Fruit fly (Drosophila melanogaster) whole organism, prepupa: ENCODE measurements around the gene Mur29B.

ENCODE experiments used
- Blimp-1 ChIP-seq: fragments of 200-800 bp; sonication (Bioruptor generic); optimal IDR thresholded peaks from 3 replicates; lab custom pipeline; 2017; ENCODE audit warnings: missing biosample characterization, missing genetic modification characterization, mild to moderate bottlenecking, moderate library complexity, missing genetic modification reagents
- CG10631 ChIP-seq: fragments of 200-800 bp; sonication (Bioruptor generic); optimal IDR thresholded peaks from 2 replicates; lab custom pipeline; 2016; ENCODE audit warnings: missing biosample characterization, missing genetic modification characterization
- CG10669 ChIP-seq: fragments of 200-800 bp; sonication (Bioruptor generic); optimal IDR thresholded peaks from 3 replicates; lab custom pipeline; 2018; ENCODE audit warnings: missing biosample characterization, mild to moderate bottlenecking, missing genetic modification characterization, moderate library complexity
- CG11294 ChIP-seq: fragments of 200-800 bp; sonication (Bioruptor generic); IDR thresholded peaks from 2 replicates; pipeline ENCODE4 v1.3.6; 2022; ENCODE audit warnings: missing biosample characterization, missing genetic modification characterization
- CG11762 ChIP-seq: fragments of 200-800 bp; sonication (Bioruptor generic); optimal IDR thresholded peaks from 3 replicates; lab custom pipeline; 2016; ENCODE audit warnings: missing biosample characterization, missing genetic modification characterization; ENCODE audit not compliant: insufficient read depth
- CG1621 ChIP-seq: fragments of 200-800 bp; sonication (Bioruptor generic); optimal IDR thresholded peaks from 3 replicates; lab custom pipeline; 2018; ENCODE audit warnings: missing biosample characterization, mild to moderate bottlenecking, missing genetic modification characterization
- CG16779 ChIP-seq: fragments of 200-800 bp; sonication (Bioruptor generic); optimal IDR thresholded peaks from 3 replicates; lab custom pipeline; 2017; ENCODE audit warnings: missing biosample characterization, mild to moderate bottlenecking, missing genetic modification characterization
- CG3032 ChIP-seq: fragments of 200-800 bp; optimal IDR thresholded peaks from 2 replicates; lab custom pipeline; 2019; ENCODE audit warnings: missing biosample characterization, mild to moderate bottlenecking, missing genetic modification characterization, moderate library complexity
- CG31627 ChIP-seq: fragments of 200-800 bp; sonication (Bioruptor generic); optimal IDR thresholded peaks from 3 replicates; lab custom pipeline; 2016; ENCODE audit warnings: missing biosample characterization, missing genetic modification characterization
- CG32006 ChIP-seq: fragments of 200-800 bp; sonication (Bioruptor generic); optimal IDR thresholded peaks from 3 replicates; lab custom pipeline; 2017; ENCODE audit warnings: missing biosample characterization, mild to moderate bottlenecking, missing genetic modification characterization
- CG3919 ChIP-seq: fragments of 200-800 bp; sonication (Bioruptor generic); optimal IDR thresholded peaks from 3 replicates; lab custom pipeline; 2016; ENCODE audit warnings: missing biosample characterization, missing genetic modification characterization
- CG4318 ChIP-seq: fragments of 200-800 bp; sonication (Bioruptor generic); optimal IDR thresholded peaks from 3 replicates; lab custom pipeline; 2017; ENCODE audit warnings: missing biosample characterization, mild to moderate bottlenecking, missing genetic modification characterization
- CG6276 ChIP-seq: fragments of 200-800 bp; sonication (Bioruptor generic); optimal IDR thresholded peaks from 2 replicates; lab custom pipeline; 2017; ENCODE audit warnings: missing biosample characterization, mild to moderate bottlenecking, missing genetic modification characterization
- CG6792 ChIP-seq: fragments of 200-800 bp; sonication (Bioruptor generic); optimal IDR thresholded peaks from 3 replicates; lab custom pipeline; 2016; ENCODE audit warnings: missing biosample characterization, missing genetic modification characterization
- CG6808 ChIP-seq: fragments of 200-800 bp; sonication (Bioruptor generic); optimal IDR thresholded peaks from 3 replicates; lab custom pipeline; 2017; ENCODE audit warnings: missing biosample characterization, missing genetic modification characterization, mild to moderate bottlenecking, moderate library complexity, missing genetic modification reagents
- CG8119 ChIP-seq: fragments of 200-800 bp; sonication (Bioruptor generic); IDR thresholded peaks from 3 replicates; pipeline ENCODE4 v1.3.6; 2022; ENCODE audit warnings: missing biosample characterization, missing genetic modification characterization
- CG8319 ChIP-seq: fragments of 200-800 bp; sonication (Bioruptor generic); optimal IDR thresholded peaks from 3 replicates; lab custom pipeline; 2016; ENCODE audit warnings: missing biosample characterization, missing genetic modification characterization
- CG8632 ChIP-seq: fragments of 200-800 bp; sonication (Bioruptor generic); optimal IDR thresholded peaks from 3 replicates; lab custom pipeline; 2016; ENCODE audit warnings: missing biosample characterization, missing genetic modification characterization
- CG9139 ChIP-seq: fragments of 200-800 bp; sonication (Bioruptor generic); optimal IDR thresholded peaks from 3 replicates; lab custom pipeline; 2017; ENCODE audit warnings: missing biosample characterization, mild to moderate bottlenecking, missing genetic modification characterization
- Eip75B ChIP-seq: fragments of 200-800 bp; sonication (Bioruptor generic); optimal IDR thresholded peaks from 3 replicates; lab custom pipeline; 2016; ENCODE audit warnings: missing biosample characterization, missing genetic modification characterization
- Eip78C ChIP-seq: fragments of 200-800 bp; sonication (Bioruptor generic); peaks from one replicate; lab custom pipeline; 2016; ENCODE audit warnings: missing biosample characterization, missing genetic modification characterization
- Eip93F ChIP-seq: fragments of 200-800 bp; sonication (Bioruptor generic); optimal IDR thresholded peaks from 2 replicates; lab custom pipeline; 2016; ENCODE audit warnings: missing biosample characterization, mild to moderate bottlenecking, missing genetic modification characterization
- Ets21C ChIP-seq: fragments of 200-800 bp; sonication (Bioruptor generic); optimal IDR thresholded peaks from 3 replicates; lab custom pipeline; 2016; ENCODE audit warnings: missing biosample characterization, missing genetic modification characterization
- Ets96B ChIP-seq: fragments of 200-800 bp; optimal IDR thresholded peaks from 2 replicates; lab custom pipeline; 2019; ENCODE audit warnings: missing biosample characterization, mild to moderate bottlenecking, missing genetic modification characterization, moderate library complexity
- Gug ChIP-seq: fragments of 200-800 bp; sonication (Bioruptor generic); IDR thresholded peaks from 2 replicates; pipeline ENCODE4 v1.3.6; 2022; ENCODE audit warnings: missing biosample characterization, missing genetic modification characterization
- Hr38 ChIP-seq: sonication (Bioruptor generic); optimal IDR thresholded peaks from 2 replicates; lab custom pipeline; 2016; ENCODE audit warnings: missing biosample characterization, missing genetic modification characterization
- Hr4 ChIP-seq: fragments of 200-800 bp; sonication (Bioruptor generic); optimal IDR thresholded peaks from 3 replicates; lab custom pipeline; 2016; ENCODE audit warnings: missing biosample characterization, missing genetic modification characterization
- Lpt ChIP-seq: fragments of 200-800 bp; sonication (Bioruptor generic); optimal IDR thresholded peaks from 3 replicates; lab custom pipeline; 2016; ENCODE audit warnings: missing biosample characterization, missing genetic modification characterization
- Met ChIP-seq: fragments of 200-800 bp; sonication (Bioruptor generic); optimal IDR thresholded peaks from 3 replicates; lab custom pipeline; 2016; ENCODE audit warnings: missing biosample characterization, missing genetic modification characterization
- OdsH ChIP-seq: fragments of 200-800 bp; sonication (Bioruptor generic); optimal IDR thresholded peaks from 3 replicates; lab custom pipeline; 2016; ENCODE audit warnings: missing biosample characterization, missing genetic modification characterization
- Smox ChIP-seq: fragments of 200-800 bp; sonication (Bioruptor generic); optimal IDR thresholded peaks from 3 replicates; lab custom pipeline; 2016; ENCODE audit warnings: missing biosample characterization, missing genetic modification characterization
- Sox14 ChIP-seq: fragments of 200-800 bp; sonication (Bioruptor generic); optimal IDR thresholded peaks from 3 replicates; lab custom pipeline; 2016; ENCODE audit warnings: missing biosample characterization, missing genetic modification characterization
- Sox15 ChIP-seq: fragments of 200-800 bp; sonication (Bioruptor generic); optimal IDR thresholded peaks from 3 replicates; lab custom pipeline; 2016; ENCODE audit warnings: missing biosample characterization, missing genetic modification characterization
- acj6 ChIP-seq: fragments of 200-800 bp; sonication (Bioruptor generic); optimal IDR thresholded peaks from 3 replicates; lab custom pipeline; 2016; ENCODE audit warnings: missing biosample characterization, missing genetic modification characterization
- cyc ChIP-seq: fragments of 200-800 bp; sonication (Bioruptor generic); optimal IDR thresholded peaks from 3 replicates; lab custom pipeline; 2016; ENCODE audit warnings: missing biosample characterization, missing genetic modification characterization
- dac ChIP-seq: fragments of 200-800 bp; sonication (Bioruptor generic); optimal IDR thresholded peaks from 2 replicates; lab custom pipeline; 2017; ENCODE audit warnings: missing biosample characterization, mild to moderate bottlenecking, missing genetic modification characterization
- dsx ChIP-seq: fragments of 200-800 bp; optimal IDR thresholded peaks from 3 replicates; lab custom pipeline; 2019; ENCODE audit warnings: missing biosample characterization, mild to moderate bottlenecking, missing genetic modification characterization, moderate library complexity; ENCODE audit not compliant: poor library complexity, severe bottlenecking
- esn ChIP-seq: fragments of 200-800 bp; sonication (Bioruptor generic); optimal IDR thresholded peaks from 2 replicates; lab custom pipeline; 2016; ENCODE audit warnings: missing biosample characterization, mild to moderate bottlenecking, missing genetic modification characterization, moderate library complexity
- fd59A ChIP-seq: fragments of 200-800 bp; sonication (Bioruptor generic); optimal IDR thresholded peaks from 2 replicates; lab custom pipeline; 2017; ENCODE audit warnings: missing biosample characterization, mild to moderate bottlenecking, missing genetic modification characterization, missing genetic modification reagents
- fd85E ChIP-seq: fragments of 200-800 bp; sonication (Bioruptor generic); optimal IDR thresholded peaks from 3 replicates; lab custom pipeline; 2016; ENCODE audit warnings: missing biosample characterization, missing genetic modification characterization
- net ChIP-seq: fragments of 200-800 bp; sonication (Bioruptor generic); optimal IDR thresholded peaks from 3 replicates; lab custom pipeline; 2016; ENCODE audit warnings: missing biosample characterization, missing genetic modification characterization
- salr ChIP-seq, 2 experiments: fragments of 200-800 bp; sonication (Bioruptor generic); optimal IDR thresholded peaks; 3 replicates each; lab custom pipeline; 2016 to 2018; ENCODE audit warnings: missing biosample characterization in 2 of 2, missing genetic modification characterization in 2 of 2, mild to moderate bottlenecking in 1 of 2
- ss ChIP-seq, 2 experiments: fragments of 200-800 bp; sonication (Bioruptor generic); optimal IDR thresholded peaks; 2 replicates in 1 of 2; 3 replicates in 1 of 2; lab custom pipeline; 2017 to 2018; ENCODE audit warnings: mild to moderate bottlenecking in 2 of 2, missing biosample characterization in 2 of 2, missing genetic modification characterization in 2 of 2, moderate library complexity in 1 of 2
- svp ChIP-seq: fragments of 200-800 bp; sonication (Bioruptor generic); peaks from one replicate; lab custom pipeline; 2016; ENCODE audit warnings: missing biosample characterization, missing genetic modification characterization
- topi ChIP-seq: fragments of 200-800 bp; sonication (Bioruptor generic); optimal IDR thresholded peaks from 3 replicates; lab custom pipeline; 2016; ENCODE audit warnings: missing biosample characterization, missing genetic modification characterization
- vri ChIP-seq: fragments of 200-800 bp; sonication (Bioruptor generic); optimal IDR thresholded peaks from 3 replicates; lab custom pipeline; 2016; ENCODE audit warnings: missing biosample characterization, mild to moderate bottlenecking, missing genetic modification characterization

Gene Mur29B

dm6 chr2L:8382646-8383045 lies 30.7 kb downstream of the Mur29B start, which contains the start of the genes CG13392 and Rcd4 (continued):
- peak; percentile 62 for TF ChIP-seq CG10631 (GFP tag; lab: Kevin White, UChicago)
- TF ChIP-seq fd85E = peak; percentile 21
- peak; percentile 50 for TF ChIP-seq Eip75B (GFP tag; lab: Kevin White, UChicago)
- peak; percentile 35 for TF ChIP-seq CG10669 (GFP tag; lab: Kevin White, UChicago)
- peak; percentile 80 for TF ChIP-seq CG31627
- no peak for TF ChIP-seq CG8119 (GFP tag; lab: Robert Waterston, UW)
- TF ChIP-seq CG6276 = no peak
- peak; percentile 70 for TF ChIP-seq CG1621 (tag; lab: Kevin White, UChicago)
- TF ChIP-seq cyc (GFP tag; lab: Kevin White, UChicago) = peak; percentile 77
- peak; percentile 38; the same call in 1 of the 2 replicates for TF ChIP-seq CG11294 (GFP tag; lab: Robert Waterston, UW)
- peak; percentile 47 for TF ChIP-seq svp (GFP tag; lab: Kevin White, UChicago)
- peak; percentile 12 for TF ChIP-seq Ets96B (tag; lab: Kevin White, UChicago)
- TF ChIP-seq Hr4 (GFP tag; lab: Kevin White, UChicago) = peak; percentile 35
- TF ChIP-seq topi (GFP tag; lab: Kevin White, UChicago) = peak; percentile 76
- TF ChIP-seq CG9139 = no peak
- peak; percentile 30 for TF ChIP-seq dsx (GFP tag; lab: Kevin White, UChicago)
- TF ChIP-seq Met (GFP tag; lab: Kevin White, UChicago) = peak; percentile 57
- TF ChIP-seq CG6808 = peak; percentile 46
- TF ChIP-seq salr (GFP tag; optimal IDR thresholded peaks at IDR 0.05; lab: Kevin White, UChicago) = peak; percentile 15 to 36
- TF ChIP-seq, all 60 proteins: peak for 44

DNA sequence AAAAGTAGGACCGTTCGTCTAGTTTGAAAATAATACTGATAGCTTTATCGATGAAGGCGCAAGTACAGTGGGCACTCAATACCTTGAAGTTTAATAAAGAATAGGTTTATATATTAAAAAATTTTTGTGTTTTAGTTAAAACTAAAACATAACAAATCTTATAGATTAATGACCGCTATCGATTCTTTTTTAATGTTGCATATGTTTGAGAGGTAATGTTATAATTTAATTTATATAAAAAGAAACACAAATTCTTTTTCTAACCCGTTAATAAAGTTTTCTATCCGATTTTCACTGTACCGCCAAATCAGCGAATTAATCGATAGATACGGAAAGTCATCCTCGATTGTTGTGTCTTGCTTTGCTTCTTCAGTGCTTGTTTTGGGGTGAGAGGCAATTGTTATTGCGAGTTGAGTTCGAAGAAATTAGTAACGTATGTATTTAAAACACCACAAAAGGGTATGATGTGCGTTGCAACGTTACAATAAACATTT lies 32.2 kb downstream of the Mur29B start, which contains the start of the genes Dad1 and CG13384:
Gene Dad1, minus strand, starts transcription at position 30 of the 494 bp plus-strand sequence.
Gene CG13384, plus strand, starts transcription at position 348 of the 494 bp plus-strand sequence.
- peak; percentile 78 for TF ChIP-seq CG9139
- peak; percentile 93 for TF ChIP-seq CG32006 (GFP tag; lab: Kevin White, UChicago)
- peak; percentile 96 for TF ChIP-seq esn (GFP tag; lab: Kevin White, UChicago)
- TF ChIP-seq OdsH (GFP tag; lab: Kevin White, UChicago) = peak; percentile 95
- TF ChIP-seq CG10669 (GFP tag; lab: Kevin White, UChicago) = peak; percentile 91
- TF ChIP-seq Eip93F (GFP tag; lab: Kevin White, UChicago) = peak; percentile 83
- TF ChIP-seq fd59A (GFP tag; lab: Kevin White, UChicago) = peak; percentile 78
- TF ChIP-seq Hr4 (GFP tag; lab: Kevin White, UChicago) = peak; percentile 93
- peak; percentile 89 for TF ChIP-seq cyc (GFP tag; lab: Kevin White, UChicago)
- peak; percentile 92 for TF ChIP-seq Smox
- peak; percentile 94 for TF ChIP-seq acj6 (GFP tag; lab: Kevin White, UChicago)
- peak; percentile 89 for TF ChIP-seq Eip75B (GFP tag; lab: Kevin White, UChicago)
- TF ChIP-seq CG4318 = peak; percentile 86
- peak; percentile 88 for TF ChIP-seq CG6808
- TF ChIP-seq Gug (GFP tag; lab: Robert Waterston, UW) = peak; percentile 92
- TF ChIP-seq Ets96B (tag; lab: Kevin White, UChicago) = peak; percentile 80
- peak; percentile 61 for TF ChIP-seq CG16779
- peak; percentile 91 for TF ChIP-seq Met (GFP tag; lab: Kevin White, UChicago)
- peak; percentile 89 for TF ChIP-seq CG3919 (GFP tag; lab: Kevin White, UChicago)
- TF ChIP-seq Ets21C (GFP tag; lab: Kevin White, UChicago) = peak; percentile 79
- TF ChIP-seq Sox14 (GFP tag; lab: Kevin White, UChicago) = peak; percentile 91
- TF ChIP-seq salr (GFP tag; optimal IDR thresholded peaks at IDR 0.05; lab: Kevin White, UChicago) = peak in 1 of 2 experiments; percentile 67
- peak; percentile 98 for TF ChIP-seq Eip78C (GFP tag; lab: Kevin White, UChicago)
- peak; percentile 88 for TF ChIP-seq CG11762
- peak; percentile 86 for TF ChIP-seq Lpt (GFP tag; lab: Kevin White, UChicago)
- peak; percentile 45 for TF ChIP-seq fd85E
- peak; percentile 83 for TF ChIP-seq CG6276
- TF ChIP-seq CG8632 = peak; percentile 93
- TF ChIP-seq Blimp-1 (GFP tag; lab: Kevin White, UChicago) = peak; percentile 85
- TF ChIP-seq Sox15 (GFP tag; lab: Kevin White, UChicago) = peak; percentile 89
- peak; percentile 96 for TF ChIP-seq svp (GFP tag; lab: Kevin White, UChicago)
- peak; percentile 94 for TF ChIP-seq CG8119 (GFP tag; lab: Robert Waterston, UW)
- TF ChIP-seq dac (GFP tag; lab: Kevin White, UChicago) = peak; percentile 57
- TF ChIP-seq CG8319 (GFP tag; lab: Kevin White, UChicago) = peak; percentile 84
- peak; percentile 77 for TF ChIP-seq vri (GFP tag; lab: Kevin White, UChicago)
- TF ChIP-seq net (GFP tag; lab: Kevin White, UChicago) = peak; percentile 87
- no peak for TF ChIP-seq Hr38 (GFP tag; lab: Kevin White, UChicago)
- TF ChIP-seq CG6792 = peak; percentile 88
- TF ChIP-seq CG3032 (tag; lab: Kevin White, UChicago) = peak; percentile 95
- peak; percentile 87 to 90 for TF ChIP-seq ss (GFP tag; optimal IDR thresholded peaks at IDR 0.05; lab: Kevin White, UChicago)
- TF ChIP-seq topi (GFP tag; lab: Kevin White, UChicago) = peak; percentile 89
